Fruit fly (Drosophila melanogaster) whole organism, embryonic: ENCODE measurements around the gene usp.
A peak's percentile ranks its signal among the peaks of the same experiment; 100 is the strongest.

Experiments used
- Atf-2 ChIP-seq: fragments of 200-800 bp; sonication (Bioruptor generic); optimal IDR thresholded peaks from 2 replicates; lab custom pipeline; 2016; ENCODE audit warnings: missing biosample characterization, missing genetic modification characterization
- CG10462 ChIP-seq: fragments of 200-800 bp; sonication (Bioruptor generic); optimal IDR thresholded peaks from 2 replicates; lab custom pipeline; 2016; ENCODE audit warnings: missing biosample characterization, missing genetic modification characterization
- CG11456 ChIP-seq: fragments of 200-800 bp; sonication (Bioruptor generic); IDR thresholded peaks from 3 replicates; pipeline ENCODE4 v1.3.6; 2022; ENCODE audit warnings: missing biosample characterization, missing genetic modification characterization
- CG11560 ChIP-seq: fragments of 200-800 bp; sonication (Bioruptor generic); IDR thresholded peaks from 3 replicates; pipeline ENCODE4 v1.3.6; 2022; ENCODE audit warnings: missing biosample characterization, missing genetic modification characterization
- CG11723 ChIP-seq: fragments of 200-800 bp; sonication (Bioruptor generic); optimal IDR thresholded peaks from 2 replicates; lab custom pipeline; 2017; ENCODE audit warnings: missing biosample characterization, mild to moderate bottlenecking, missing genetic modification characterization
- CG12219 ChIP-seq: fragments of 200-800 bp; sonication (Bioruptor generic); optimal IDR thresholded peaks from 3 replicates; lab custom pipeline; 2018; ENCODE audit warnings: missing biosample characterization, mild to moderate bottlenecking, missing genetic modification characterization
- CG13296 ChIP-seq: fragments of 200-800 bp; sonication (Bioruptor generic); optimal IDR thresholded peaks from 3 replicates; lab custom pipeline; 2018; ENCODE audit warnings: missing biosample characterization, mild to moderate bottlenecking, missing genetic modification characterization
- CG14050 ChIP-seq: fragments of 200-800 bp; sonication (Bioruptor generic); IDR thresholded peaks from 3 replicates; pipeline ENCODE4 v1.3.6; 2022; ENCODE audit warnings: missing biosample characterization, missing genetic modification characterization
- CG14710 ChIP-seq: fragments of 200-800 bp; sonication (Bioruptor generic); optimal IDR thresholded peaks from 3 replicates; lab custom pipeline; 2019; ENCODE audit warnings: missing biosample characterization, mild to moderate bottlenecking, missing genetic modification characterization, moderate library complexity
- CG15011 ChIP-seq: fragments of 200-800 bp; sonication (Bioruptor generic); optimal IDR thresholded peaks from 3 replicates; lab custom pipeline; 2018; ENCODE audit warnings: missing biosample characterization, mild to moderate bottlenecking, missing genetic modification characterization
- CG15479 ChIP-seq: fragments of 200-800 bp; sonication (Bioruptor generic); optimal IDR thresholded peaks from 3 replicates; lab custom pipeline; 2019; ENCODE audit warnings: missing biosample characterization, mild to moderate bottlenecking, missing genetic modification characterization, moderate library complexity
- CG18476 ChIP-seq: fragments of 200-800 bp; sonication (Bioruptor generic); optimal IDR thresholded peaks from 2 replicates; lab custom pipeline; 2016; ENCODE audit warnings: missing biosample characterization, mild to moderate bottlenecking, missing genetic modification characterization
- CG31388 ChIP-seq: fragments of 200-800 bp; sonication (Bioruptor generic); optimal IDR thresholded peaks from 2 replicates; lab custom pipeline; 2016; ENCODE audit warnings: missing biosample characterization, missing genetic modification characterization
- CG34376 ChIP-seq: fragments of 200-800 bp; sonication (Bioruptor generic); optimal IDR thresholded peaks from 2 replicates; lab custom pipeline; 2018; ENCODE audit warnings: missing biosample characterization, mild to moderate bottlenecking, missing genetic modification characterization
- CG43689 ChIP-seq: fragments of 200-800 bp; sonication (Bioruptor generic); IDR thresholded peaks from 2 replicates; pipeline ENCODE4 v1.3.6; 2022; ENCODE audit warnings: missing biosample characterization, missing genetic modification characterization
- CG6689 ChIP-seq: fragments of 200-800 bp; sonication (Bioruptor generic); IDR thresholded peaks from 2 replicates; pipeline ENCODE4 v1.3.6; 2022; ENCODE audit warnings: missing biosample characterization, missing genetic modification characterization
- CG7786 ChIP-seq: fragments of 200-800 bp; sonication (Bioruptor generic); optimal IDR thresholded peaks from 2 replicates; lab custom pipeline; 2016; ENCODE audit warnings: missing biosample characterization, missing genetic modification characterization
- CrebB ChIP-seq: fragments of 200-800 bp; sonication (Bioruptor generic); optimal IDR thresholded peaks from 3 replicates; lab custom pipeline; 2018; ENCODE audit warnings: missing biosample characterization, mild to moderate bottlenecking, missing genetic modification characterization
- Dp ChIP-seq: fragments of 200-800 bp; sonication (Bioruptor generic); optimal IDR thresholded peaks from 2 replicates; lab custom pipeline; 2018; ENCODE audit warnings: missing biosample characterization, mild to moderate bottlenecking, missing genetic modification characterization, moderate library complexity
- E2f2 ChIP-seq: fragments of 200-800 bp; sonication (Bioruptor generic); IDR thresholded peaks from 2 replicates; pipeline ENCODE4 v1.3.6; 2022; ENCODE audit warnings: missing biosample characterization, missing genetic modification characterization
- HmgZ ChIP-seq: fragments of 200-800 bp; sonication (Bioruptor generic); optimal IDR thresholded peaks from 2 replicates; lab custom pipeline; 2018; ENCODE audit warnings: missing biosample characterization, mild to moderate bottlenecking, missing genetic modification characterization
- Hr78 ChIP-seq, 2 experiments: fragments of 200-800 bp in 1 of 2; fragments of >200 bp in 1 of 2; sonication (Bioruptor generic) in 1 of 2; optimal IDR thresholded peaks; 2 replicates each; lab custom pipeline; 2017 to 2019; ENCODE audit warnings: missing biosample characterization in 2 of 2, missing genetic modification characterization in 2 of 2, mild to moderate bottlenecking in 1 of 2, moderate library complexity in 1 of 2
- Mrtf ChIP-seq: fragments of 200-800 bp; sonication (Bioruptor generic); IDR thresholded peaks from 3 replicates; pipeline ENCODE4 v1.3.6; 2022; ENCODE audit warnings: missing biosample characterization, missing genetic modification characterization
- NC2β ChIP-seq: fragments of 200-800 bp; sonication (Bioruptor generic); optimal IDR thresholded peaks from 2 replicates; lab custom pipeline; 2016; ENCODE audit warnings: missing biosample characterization, missing genetic modification characterization
- Pdp1 ChIP-seq, 2 experiments: fragments of 200-800 bp; sonication (Bioruptor generic); optimal IDR thresholded peaks; 3 replicates each; lab custom pipeline; 2016; ENCODE audit warnings: missing biosample characterization in 2 of 2, missing genetic modification characterization in 2 of 2, mild to moderate bottlenecking in 1 of 2, moderate library complexity in 1 of 2
- Poxn ChIP-seq: fragments of 200-800 bp; sonication (Bioruptor generic); IDR thresholded peaks from 2 replicates; pipeline ENCODE4 v1.3.6; 2022; ENCODE audit warnings: missing biosample characterization, missing genetic modification characterization
- Ravus ChIP-seq: fragments of 200-800 bp; sonication (Bioruptor generic); IDR thresholded peaks from 2 replicates; pipeline ENCODE4 v1.3.6; 2022; ENCODE audit warnings: missing biosample characterization, missing genetic modification characterization
- Scr ChIP-seq: fragments of 200-800 bp; sonication (Bioruptor generic); IDR thresholded peaks from 2 replicates; pipeline ENCODE4 v1.3.6; 2022; ENCODE audit warnings: missing biosample characterization, missing genetic modification characterization; ENCODE audit not compliant: partially characterized antibody
- Sry-β ChIP-seq: fragments of 200-800 bp; sonication (Bioruptor generic); optimal IDR thresholded peaks from 2 replicates; lab custom pipeline; 2018; ENCODE audit warnings: missing biosample characterization, mild to moderate bottlenecking, missing genetic modification characterization, moderate library complexity
- Stat92E ChIP-seq, 3 experiments: fragments of >200 bp in 2 of 3; fragments of 200-800 bp in 1 of 3; sonication (Bioruptor generic) in 1 of 3; optimal IDR thresholded peaks; 2 replicates each; lab custom pipeline; 2017 to 2019; ENCODE audit warnings: missing biosample characterization in 3 of 3, missing genetic modification characterization in 3 of 3, mild to moderate bottlenecking in 1 of 3, moderate library complexity in 1 of 3
- ac ChIP-seq: fragments of 200-800 bp; sonication (Bioruptor generic); optimal IDR thresholded peaks from 3 replicates; lab custom pipeline; 2017; ENCODE audit warnings: missing biosample characterization, mild to moderate bottlenecking, missing genetic modification characterization
- crc ChIP-seq: fragments of 200-800 bp; sonication (Bioruptor generic); optimal IDR thresholded peaks from 2 replicates; lab custom pipeline; 2016; ENCODE audit warnings: missing biosample characterization, missing genetic modification characterization
- crp ChIP-seq, 2 experiments: fragments of 200-800 bp; sonication (Bioruptor generic); optimal IDR thresholded peaks; 2 replicates in 1 of 2; 3 replicates in 1 of 2; lab custom pipeline; 2017; ENCODE audit warnings: missing biosample characterization in 2 of 2, missing genetic modification characterization in 2 of 2, mild to moderate bottlenecking in 1 of 2, moderate library complexity in 1 of 2
- disco-r ChIP-seq: fragments of 200-800 bp; sonication (Bioruptor generic); optimal IDR thresholded peaks from 2 replicates; lab custom pipeline; 2016; ENCODE audit warnings: missing biosample characterization, missing genetic modification characterization
- emc ChIP-seq: fragments of 200-800 bp; sonication (Bioruptor generic); optimal IDR thresholded peaks from 2 replicates; lab custom pipeline; 2016; ENCODE audit warnings: missing biosample characterization, missing genetic modification characterization
- fru ChIP-seq: fragments of >200 bp; optimal IDR thresholded peaks from 2 replicates; lab custom pipeline; 2017
- gt ChIP-seq: fragments of 200-800 bp; sonication (Bioruptor generic); IDR thresholded peaks from 2 replicates; pipeline ENCODE4 v1.3.6; 2022; ENCODE audit warnings: missing biosample characterization, missing genetic modification characterization
- hth ChIP-seq: fragments of >200 bp; optimal IDR thresholded peaks from 2 replicates; lab custom pipeline; 2017; ENCODE audit warnings: inconsistent platforms
- lmd ChIP-seq: fragments of 200-800 bp; sonication (Bioruptor generic); IDR thresholded peaks from 2 replicates; pipeline ENCODE4 v1.3.6; 2022; ENCODE audit warnings: missing biosample characterization, missing genetic modification characterization
- lov ChIP-seq, 2 experiments: fragments of 200-800 bp in 1 of 2; fragments of >200 bp in 1 of 2; sonication (Bioruptor generic) in 1 of 2; IDR thresholded peaks in 1 of 2; optimal IDR thresholded peaks in 1 of 2; 2 replicates in 1 of 2; 3 replicates in 1 of 2; pipeline versions ENCODE4 v1.3.6 to Lab custom; 2017 to 2022; ENCODE audit warnings: missing biosample characterization in 1 of 2, missing genetic modification characterization in 1 of 2
- prd ChIP-seq, 3 experiments: fragments of >200 bp in 2 of 3; fragments of 200-800 bp in 1 of 3; sonication (Bioruptor generic) in 1 of 3; optimal IDR thresholded peaks in 2 of 3; IDR thresholded peaks in 1 of 3; 2 replicates in 2 of 3; 3 replicates in 1 of 3; pipeline versions ENCODE4 v1.3.6 to Lab custom; 2017 to 2022; ENCODE audit warnings: missing biosample characterization in 1 of 3, missing genetic modification characterization in 1 of 3
- pros ChIP-seq: fragments of 200-800 bp; sonication (Bioruptor generic); optimal IDR thresholded peaks from 3 replicates; lab custom pipeline; 2019; ENCODE audit warnings: missing biosample characterization, mild to moderate bottlenecking, missing genetic modification characterization, moderate library complexity
- sens-2 ChIP-seq: fragments of 200-800 bp; sonication (Bioruptor generic); IDR thresholded peaks from 2 replicates; pipeline ENCODE4 v1.3.6; 2022; ENCODE audit warnings: missing biosample characterization, missing genetic modification characterization
- sisA ChIP-seq: fragments of 200-800 bp; sonication (Bioruptor generic); IDR thresholded peaks from 2 replicates; pipeline ENCODE4 v1.3.6; 2022; ENCODE audit warnings: missing biosample characterization, missing genetic modification characterization
- slp2 ChIP-seq: fragments of 200-800 bp; sonication (Bioruptor generic); optimal IDR thresholded peaks from 2 replicates; lab custom pipeline; 2016; ENCODE audit warnings: missing biosample characterization, missing genetic modification characterization
- sqz ChIP-seq: fragments of 200-800 bp; sonication (Bioruptor generic); optimal IDR thresholded peaks from 3 replicates; lab custom pipeline; 2018; ENCODE audit warnings: missing biosample characterization, mild to moderate bottlenecking, missing genetic modification characterization
- stwl ChIP-seq: fragments of 200-800 bp; sonication (Bioruptor generic); optimal IDR thresholded peaks from 3 replicates; lab custom pipeline; 2018; ENCODE audit warnings: missing biosample characterization, mild to moderate bottlenecking, missing genetic modification characterization, moderate library complexity
- tio ChIP-seq: fragments of 200-800 bp; sonication (Bioruptor generic); optimal IDR thresholded peaks from 2 replicates; lab custom pipeline; 2017; ENCODE audit warnings: missing biosample characterization, missing genetic modification characterization, inconsistent platforms
- usp ChIP-seq: fragments of >200 bp; optimal IDR thresholded peaks from 2 replicates; lab custom pipeline; 2017; ENCODE audit warnings: missing biosample characterization, missing genetic modification characterization

Gene usp

dm6 chrX:2041312-2041918 is 696 bp downstream of the usp start, which contains the start of gene CG4313 (continued):
- peak; percentile 26 for TF ChIP-seq tio
- peak in 1 of 2 experiments; percentile 10 for TF ChIP-seq crp (GFP tag; optimal IDR thresholded peaks at IDR 0.05; lab: Kevin White, UChicago)
- peak; percentile 63 for TF ChIP-seq Atf-2 (GFP tag; lab: Kevin White, UChicago)
- no peak for TF ChIP-seq CG14050 (GFP tag; lab: Robert Waterston, UW)
- TF ChIP-seq lmd (GFP tag; lab: Robert Waterston, UW): peak; percentile 75; the same call in 1 of the 2 replicates
- TF ChIP-seq lov (optimal IDR thresholded peaks at IDR 0.05; lab: Kevin White, UChicago): no peak
- 0 out of 3 replicates have a peak, but pooled peaks have one; percentile 41 for TF ChIP-seq lov (GFP tag; IDR thresholded peaks at IDR 0.05; lab: Robert Waterston, UW)
- TF ChIP-seq Hr78 (GFP tag; optimal IDR thresholded peaks at IDR 0.05; lab: Kevin White, UChicago): no peak
- TF ChIP-seq NC2β: peak; percentile 49
- TF ChIP-seq sisA: peak; percentile 75
- TF ChIP-seq fru (lab: Kevin White, UChicago): no peak
- TF ChIP-seq stwl (tag; lab: Kevin White, UChicago): peak; percentile 24
- TF ChIP-seq CG11456: peak; percentile 67; the same call in 2 of the 3 replicates
- peak; percentile 28 for TF ChIP-seq CG31388 (GFP tag; lab: Kevin White, UChicago)
- peak; percentile 68 for TF ChIP-seq HmgZ (tag; lab: Kevin White, UChicago)
- peak; percentile 46; the same call in 1 of the 2 replicates for TF ChIP-seq E2f2 (GFP tag; lab: Robert Waterston, UW)
- TF ChIP-seq disco-r (GFP tag; lab: Kevin White, UChicago): peak; percentile 61
- peak; percentile 18 for TF ChIP-seq CrebB (tag; lab: Kevin White, UChicago)
- peak; percentile 67 for TF ChIP-seq CG6689 (GFP tag; lab: Robert Waterston, UW)
- no peak for TF ChIP-seq Ravus (GFP tag; lab: Robert Waterston, UW)
- TF ChIP-seq crc (GFP tag; lab: Kevin White, UChicago): peak; percentile 46
- TF ChIP-seq CG11560 (tag; lab: Robert Waterston, UW): peak; percentile 64; the same call in 2 of the 3 replicates
- TF ChIP-seq pros (GFP tag; lab: Kevin White, UChicago): no peak
- TF ChIP-seq Scr (GFP tag; lab: Robert Waterston, UW): peak; percentile 94
- TF ChIP-seq emc: peak; percentile 31
- TF ChIP-seq Sry-β (GFP tag; lab: Kevin White, UChicago): peak; percentile 80
- TF ChIP-seq CG12219 (GFP tag; lab: Kevin White, UChicago): peak; percentile 41
- peak; percentile 62 for TF ChIP-seq CG13296
- peak; percentile 60 for TF ChIP-seq slp2
- peak; percentile 71 to 79 for TF ChIP-seq Pdp1 (GFP tag; optimal IDR thresholded peaks at IDR 0.05; lab: Kevin White, UChicago)
- TF ChIP-seq Dp (GFP tag; lab: Kevin White, UChicago): no peak
- TF ChIP-seq CG14710 (tag; lab: Kevin White, UChicago): peak; percentile 70
- TF ChIP-seq CG15011 (GFP tag; lab: Kevin White, UChicago): no peak
- TF ChIP-seq Poxn (GFP tag; lab: Robert Waterston, UW): no peak
- TF ChIP-seq CG18476: peak; percentile 45
- peak; percentile 74 for TF ChIP-seq CG7786 (GFP tag; lab: Kevin White, UChicago)
- TF ChIP-seq CG34376: peak; percentile 68
- TF ChIP-seq ac (GFP tag; lab: Kevin White, UChicago): no peak
- TF ChIP-seq hth (lab: Kevin White, UChicago): no peak
- 0 out of 2 replicates have a peak, but pooled peaks have one; percentile 54 for TF ChIP-seq gt (GFP tag; lab: Robert Waterston, UW)
- TF ChIP-seq sens-2 (GFP tag; lab: Robert Waterston, UW): no peak
- TF ChIP-seq CG11723 (GFP tag; lab: Kevin White, UChicago): peak; percentile 37
- TF ChIP-seq prd (optimal IDR thresholded peaks at IDR 0.05; lab: Kevin White, UChicago): no peak
- peak; percentile 70 for TF ChIP-seq prd (GFP tag; IDR thresholded peaks at IDR 0.05; lab: Robert Waterston, UW)
- no peak for TF ChIP-seq CG15479 (GFP tag; lab: Kevin White, UChicago)
- TF ChIP-seq Stat92E (GFP tag; optimal IDR thresholded peaks at IDR 0.05; lab: Kevin White, UChicago): no peak
- no peak for TF ChIP-seq usp (GFP tag; lab: Kevin White, UChicago)
- peak; percentile 8 for TF ChIP-seq sqz (GFP tag; lab: Kevin White, UChicago)
- TF ChIP-seq CG43689 (GFP tag; lab: Robert Waterston, UW): no peak
- TF ChIP-seq Mrtf (GFP tag; lab: Robert Waterston, UW): peak; percentile 61; the same call in 2 of the 3 replicates
- TF ChIP-seq CG10462 (GFP tag; lab: Kevin White, UChicago): no peak
